Fruit fly (Drosophila melanogaster) whole organism, embryonic: ENCODE data around the gene Muc18B.

Source experiments
- Ada2b ChIP-seq: fragments of 200-800 bp; sonication (Bioruptor generic); IDR thresholded peaks from 2 replicates; pipeline ENCODE4 v1.3.6; 2022; ENCODE audit warnings: missing biosample characterization, missing genetic modification characterization
- Adf1 ChIP-seq: fragments of 200-800 bp; sonication (Bioruptor generic); IDR thresholded peaks from 2 replicates; pipeline ENCODE4 v1.3.6; 2022; ENCODE audit warnings: missing biosample characterization, missing genetic modification characterization
- CG11085 ChIP-seq: fragments of 200-800 bp; sonication (Bioruptor generic); IDR thresholded peaks from 2 replicates; pipeline ENCODE4 v1.3.6; 2022; ENCODE audit warnings: missing biosample characterization, missing genetic modification characterization
- CG11398 ChIP-seq: fragments of 200-800 bp; sonication (Bioruptor generic); optimal IDR thresholded peaks from 2 replicates; lab custom pipeline; 2016; ENCODE audit warnings: missing biosample characterization, missing genetic modification characterization
- CG11560 ChIP-seq: fragments of 200-800 bp; sonication (Bioruptor generic); IDR thresholded peaks from 3 replicates; pipeline ENCODE4 v1.3.6; 2022; ENCODE audit warnings: missing biosample characterization, missing genetic modification characterization
- CG12071 ChIP-seq: fragments of 200-800 bp; sonication (Bioruptor generic); optimal IDR thresholded peaks from 3 replicates; lab custom pipeline; 2018; ENCODE audit warnings: missing biosample characterization, mild to moderate bottlenecking, missing genetic modification characterization
- CG12236 ChIP-seq: fragments of 200-800 bp; sonication (Bioruptor generic); optimal IDR thresholded peaks from 2 replicates; lab custom pipeline; 2016; ENCODE audit warnings: missing biosample characterization, missing genetic modification characterization
- CG12299 ChIP-seq: fragments of 200-800 bp; sonication (Bioruptor generic); optimal IDR thresholded peaks from 2 replicates; lab custom pipeline; 2018; ENCODE audit warnings: missing biosample characterization, mild to moderate bottlenecking, missing genetic modification characterization
- CG12659 ChIP-seq: fragments of 200-800 bp; sonication (Bioruptor generic); optimal IDR thresholded peaks from 3 replicates; lab custom pipeline; 2017; ENCODE audit warnings: mild to moderate bottlenecking, missing biosample characterization, missing genetic modification reagents, missing genetic modification characterization
- CG14441 ChIP-seq: fragments of 200-800 bp; sonication (Bioruptor generic); IDR thresholded peaks from 2 replicates; pipeline ENCODE4 v1.3.6; 2022; ENCODE audit warnings: missing biosample characterization, missing genetic modification characterization
- CG14710 ChIP-seq: fragments of 200-800 bp; sonication (Bioruptor generic); optimal IDR thresholded peaks from 3 replicates; lab custom pipeline; 2019; ENCODE audit warnings: missing biosample characterization, mild to moderate bottlenecking, missing genetic modification characterization, moderate library complexity
- CG14860 ChIP-seq: fragments of 200-800 bp; sonication (Bioruptor generic); IDR thresholded peaks from 3 replicates; pipeline ENCODE4 v1.3.6; 2022; ENCODE audit warnings: missing biosample characterization, missing genetic modification characterization; ENCODE audit not compliant: partially characterized antibody
- CG15479 ChIP-seq: fragments of 200-800 bp; sonication (Bioruptor generic); optimal IDR thresholded peaks from 3 replicates; lab custom pipeline; 2019; ENCODE audit warnings: missing biosample characterization, mild to moderate bottlenecking, missing genetic modification characterization, moderate library complexity
- CG17359 ChIP-seq: fragments of 200-800 bp; sonication (Bioruptor generic); optimal IDR thresholded peaks from 3 replicates; lab custom pipeline; 2018; ENCODE audit warnings: missing biosample characterization, mild to moderate bottlenecking, missing genetic modification characterization, moderate library complexity
- CG2202 ChIP-seq: fragments of 200-800 bp; sonication (Bioruptor generic); optimal IDR thresholded peaks from 2 replicates; lab custom pipeline; 2018; ENCODE audit warnings: missing biosample characterization, mild to moderate bottlenecking, missing genetic modification characterization
- CG32532 ChIP-seq: fragments of 200-800 bp; sonication (Bioruptor generic); IDR thresholded peaks from 2 replicates; pipeline ENCODE4 v1.3.6; 2022; ENCODE audit warnings: missing biosample characterization, missing genetic modification characterization
- CG3847 ChIP-seq: fragments of 200-800 bp; sonication (Bioruptor generic); IDR thresholded peaks from 2 replicates; pipeline ENCODE4 v1.3.6; 2022; ENCODE audit warnings: missing biosample characterization, missing genetic modification characterization
- CG42726 ChIP-seq: fragments of 200-800 bp; sonication (Bioruptor generic); IDR thresholded peaks from 2 replicates; pipeline ENCODE4 v1.3.6; 2022; ENCODE audit warnings: missing biosample characterization, missing genetic modification characterization; ENCODE audit not compliant: partially characterized antibody
- CG4328 ChIP-seq: fragments of 200-800 bp; sonication (Bioruptor generic); optimal IDR thresholded peaks from 3 replicates; lab custom pipeline; 2017; ENCODE audit warnings: missing biosample characterization, missing genetic modification reagents, missing genetic modification characterization
- CG4424 ChIP-seq: fragments of 200-800 bp; sonication (Bioruptor generic); optimal IDR thresholded peaks from 3 replicates; lab custom pipeline; 2016; ENCODE audit warnings: missing biosample characterization, missing genetic modification characterization
- CG4854 ChIP-seq: fragments of 200-800 bp; sonication (Bioruptor generic); optimal IDR thresholded peaks from 2 replicates; lab custom pipeline; 2016; ENCODE audit warnings: missing biosample characterization, missing genetic modification characterization, inconsistent platforms
- CG6813 ChIP-seq: fragments of 200-800 bp; sonication (Bioruptor generic); optimal IDR thresholded peaks from 2 replicates; lab custom pipeline; 2017; ENCODE audit warnings: missing biosample characterization, missing genetic modification characterization, mild to moderate bottlenecking, moderate library complexity, missing genetic modification reagents
- CG6854 ChIP-seq: fragments of 200-800 bp; sonication (Bioruptor generic); optimal IDR thresholded peaks from 3 replicates; lab custom pipeline; 2017; ENCODE audit warnings: missing biosample characterization, mild to moderate bottlenecking, missing genetic modification characterization
- CG8388 ChIP-seq: fragments of 200-800 bp; sonication (Bioruptor generic); optimal IDR thresholded peaks from 2 replicates; lab custom pipeline; 2019; ENCODE audit warnings: missing biosample characterization, mild to moderate bottlenecking, missing genetic modification characterization, moderate library complexity
- CG8478 ChIP-seq: fragments of >200 bp; optimal IDR thresholded peaks from 2 replicates; lab custom pipeline; 2018
- Gug ChIP-seq: fragments of 200-800 bp; sonication (Bioruptor generic); IDR thresholded peaks from 4 replicates; pipeline ENCODE4 v1.3.6; 2022; ENCODE audit warnings: missing biosample characterization, missing genetic modification characterization
- HHEX ChIP-seq: fragments of 200-800 bp; sonication (Bioruptor generic); optimal IDR thresholded peaks from 3 replicates; lab custom pipeline; 2017; ENCODE audit warnings: missing biosample characterization, mild to moderate bottlenecking, missing genetic modification characterization, missing genetic modification reagents
- Hey ChIP-seq: fragments of 200-800 bp; sonication (Bioruptor generic); optimal IDR thresholded peaks from 3 replicates; lab custom pipeline; 2018; ENCODE audit warnings: missing biosample characterization, mild to moderate bottlenecking, missing genetic modification characterization
- Lhr ChIP-seq: fragments of 200-800 bp; sonication (Bioruptor generic); optimal IDR thresholded peaks from 3 replicates; lab custom pipeline; 2017; ENCODE audit warnings: mild to moderate bottlenecking, missing biosample characterization, missing genetic modification reagents, missing genetic modification characterization
- MESR4 ChIP-seq: fragments of 200-800 bp; sonication (Bioruptor generic); optimal IDR thresholded peaks from 2 replicates; lab custom pipeline; 2018; ENCODE audit warnings: missing biosample characterization, mild to moderate bottlenecking, missing genetic modification characterization, moderate library complexity
- Meics ChIP-seq: fragments of 200-800 bp; sonication (Bioruptor generic); optimal IDR thresholded peaks from 2 replicates; lab custom pipeline; 2017; ENCODE audit warnings: missing biosample characterization, mild to moderate bottlenecking, missing genetic modification characterization
- Opbp ChIP-seq: fragments of 200-800 bp; sonication (Bioruptor generic); IDR thresholded peaks from 3 replicates; pipeline ENCODE4 v1.3.6; 2022; ENCODE audit warnings: missing biosample characterization, missing genetic modification characterization; ENCODE audit not compliant: partially characterized antibody
- Stat92E ChIP-seq, 3 experiments: fragments of >200 bp in 2 of 3; fragments of 200-800 bp in 1 of 3; sonication (Bioruptor generic) in 1 of 3; optimal IDR thresholded peaks; 2 replicates each; lab custom pipeline; 2017 to 2019; ENCODE audit warnings: missing biosample characterization in 3 of 3, missing genetic modification characterization in 3 of 3, mild to moderate bottlenecking in 1 of 3, moderate library complexity in 1 of 3
- Vsx1 ChIP-seq: fragments of 200-800 bp; sonication (Bioruptor generic); optimal IDR thresholded peaks from 2 replicates; lab custom pipeline; 2017; ENCODE audit warnings: missing biosample characterization, mild to moderate bottlenecking, missing genetic modification characterization, missing genetic modification reagents
- ash1 ChIP-seq: fragments of 200-800 bp; sonication (Bioruptor generic); optimal IDR thresholded peaks from 2 replicates; lab custom pipeline; 2018; ENCODE audit warnings: missing biosample characterization, mild to moderate bottlenecking, missing genetic modification characterization
- ato ChIP-seq: fragments of 200-800 bp; sonication (Bioruptor generic); IDR thresholded peaks from 2 replicates; pipeline ENCODE4 v1.3.6; 2022; ENCODE audit warnings: missing biosample characterization, missing genetic modification characterization; ENCODE audit not compliant: partially characterized antibody
- cas ChIP-seq: fragments of 200-800 bp; sonication (Bioruptor generic); IDR thresholded peaks from 2 replicates; pipeline ENCODE4 v1.3.6; 2022; ENCODE audit warnings: missing biosample characterization, missing genetic modification characterization
- eyg ChIP-seq: fragments of 200-800 bp; sonication (Bioruptor generic); optimal IDR thresholded peaks from 3 replicates; lab custom pipeline; 2016; ENCODE audit warnings: missing biosample characterization, missing genetic modification characterization
- fru ChIP-seq: fragments of >200 bp; optimal IDR thresholded peaks from 2 replicates; lab custom pipeline; 2017
- gsb ChIP-seq: fragments of 200-800 bp; sonication (Bioruptor generic); IDR thresholded peaks from 2 replicates; pipeline ENCODE4 v1.3.6; 2022; ENCODE audit warnings: missing biosample characterization, missing genetic modification characterization
- gsb-n ChIP-seq: fragments of 200-800 bp; sonication (Bioruptor generic); optimal IDR thresholded peaks from 3 replicates; lab custom pipeline; 2018; ENCODE audit warnings: missing biosample characterization, mild to moderate bottlenecking, missing genetic modification characterization
- gt ChIP-seq: fragments of 200-800 bp; sonication (Bioruptor generic); IDR thresholded peaks from 2 replicates; pipeline ENCODE4 v1.3.6; 2022; ENCODE audit warnings: missing biosample characterization, missing genetic modification characterization
- h ChIP-seq: fragments of >200 bp; optimal IDR thresholded peaks from 2 replicates; lab custom pipeline; 2017
- hb ChIP-seq: fragments of 200-800 bp; sonication (Bioruptor generic); IDR thresholded peaks from 3 replicates; pipeline ENCODE4 v1.3.6; 2022; ENCODE audit warnings: missing biosample characterization, missing genetic modification characterization; ENCODE audit not compliant: partially characterized antibody
- jigr1 ChIP-seq: fragments of 200-800 bp; sonication (Bioruptor generic); IDR thresholded peaks from 3 replicates; pipeline ENCODE4 v1.3.6; 2022; ENCODE audit warnings: missing biosample characterization, missing genetic modification characterization
- oc ChIP-seq: fragments of 200-800 bp; sonication (Bioruptor generic); optimal IDR thresholded peaks from 2 replicates; lab custom pipeline; 2018; ENCODE audit warnings: missing biosample characterization, mild to moderate bottlenecking, missing genetic modification characterization, moderate library complexity
- p53 ChIP-seq: fragments of 200-800 bp; sonication (Bioruptor generic); optimal IDR thresholded peaks from 2 replicates; lab custom pipeline; 2016; ENCODE audit warnings: missing biosample characterization, missing genetic modification characterization
- rib ChIP-seq: fragments of 200-800 bp; sonication (Bioruptor generic); IDR thresholded peaks from 2 replicates; pipeline ENCODE4 v1.3.6; 2022; ENCODE audit warnings: missing biosample characterization, missing genetic modification characterization
- sens-2 ChIP-seq: fragments of 200-800 bp; sonication (Bioruptor generic); IDR thresholded peaks from 2 replicates; pipeline ENCODE4 v1.3.6; 2022; ENCODE audit warnings: missing biosample characterization, missing genetic modification characterization
- tgo ChIP-seq: fragments of 200-800 bp; sonication (Bioruptor generic); IDR thresholded peaks from 3 replicates; pipeline ENCODE4 v1.3.6; 2022; ENCODE audit warnings: missing biosample characterization, missing genetic modification characterization
- z ChIP-seq: fragments of 200-800 bp; sonication (Bioruptor generic); IDR thresholded peaks from 3 replicates; pipeline ENCODE4 v1.3.6; 2022; ENCODE audit warnings: missing biosample characterization, missing genetic modification characterization

Muc18B gene

dm6 chrX:19179696-19180255 is 35.5 kb upstream of the Muc18B start, which contains the start of the genes CG7556 and CG7453 (continued):
- TF ChIP-seq rib (GFP tag; lab: Robert Waterston, UW) (no peak), oc (tag; lab: Kevin White, UChicago) (no peak), Stat92E (GFP tag; optimal IDR thresholded peaks at IDR 0.05; lab: Kevin White, UChicago) (no peak), gsb-n (tag; lab: Kevin White, UChicago) (peak; percentile 57), CG11085 (GFP tag; lab: Robert Waterston, UW) (peak; percentile 17; the same call in 1 of the 2 replicates), CG4328 (peak; percentile 59), Lhr (peak; percentile 35), HHEX (peak; percentile 37), eyg (GFP tag; lab: Kevin White, UChicago) (peak; percentile 19), CG32532 (GFP tag; lab: Robert Waterston, UW) (peak; percentile 65), Hey (tag; lab: Kevin White, UChicago) (no peak), cas (GFP tag; lab: Robert Waterston, UW) (no peak), Meics (GFP tag; lab: Kevin White, UChicago) (peak; percentile 73), CG14441 (peak; percentile 57; the same call in 1 of the 2 replicates), Ada2b (GFP tag; lab: Robert Waterston, UW) (peak; percentile 45; the same call in 1 of the 2 replicates), CG12659 (GFP tag; lab: Kevin White, UChicago) (peak; percentile 78), CG11398 (GFP tag; lab: Kevin White, UChicago) (peak; percentile 60), CG3847 (peak; percentile 67), gsb (GFP tag; lab: Robert Waterston, UW) (no peak), CG12071 (no peak), CG6813 (GFP tag; lab: Kevin White, UChicago) (no peak), CG12236 (peak; percentile 65), h (lab: Kevin White, UChicago) (no peak), gt (GFP tag; lab: Robert Waterston, UW) (no peak), CG2202 (tag; lab: Kevin White, UChicago) (peak; percentile 11), ash1 (GFP tag; lab: Kevin White, UChicago) (no peak), CG12299 (tag; lab: Kevin White, UChicago) (peak; percentile 35), jigr1 (GFP tag; lab: Robert Waterston, UW) (no peak), p53 (GFP tag; lab: Kevin White, UChicago) (peak; percentile 60), z (GFP tag; lab: Robert Waterston, UW) (no peak), CG17359 (peak; percentile 57), CG15479 (peak; percentile 31), Gug (GFP tag; lab: Robert Waterston, UW) (peak; percentile 38; the same call in 3 of the 4 replicates), Vsx1 (no peak), Adf1 (GFP tag; lab: Robert Waterston, UW) (peak; percentile 38), fru (no peak), Opbp (no peak), MESR4 (GFP tag; lab: Kevin White, UChicago) (no peak), CG8388 (peak; percentile 64), CG42726 (GFP tag; lab: Robert Waterston, UW) (no peak), CG14860 (GFP tag; lab: Robert Waterston, UW) (no peak), hb (GFP tag; lab: Robert Waterston, UW) (no peak), CG4424 (GFP tag; lab: Kevin White, UChicago) (peak; percentile 79), tgo (GFP tag; lab: Robert Waterston, UW) (peak; percentile 60), sens-2 (GFP tag; lab: Robert Waterston, UW) (no peak), ato (no peak), CG6854 (no peak), CG11560 (tag; lab: Robert Waterston, UW) (peak; percentile 31; the same call in 1 of the 3 replicates), CG14710 (tag; lab: Kevin White, UChicago) (peak; percentile 84), CG4854 (GFP tag; lab: Kevin White, UChicago) (no peak), CG8478 (lab: Kevin White, UChicago) (no peak)
